Worm (Caenorhabditis elegans) whole organism, L1 larva: ENCODE results near the gene ostb-1.

Source experiments
- F16B12.6 ChIP-seq: fragments of 150-350 bp; optimal IDR thresholded peaks from 2 replicates; lab custom pipeline; 2014; ENCODE audit warnings: missing biosample characterization, missing genetic modification characterization
- Y116A8C.19 ChIP-seq: sonication (generic microtip); optimal IDR thresholded peaks from 2 replicates; lab custom pipeline; 2016; ENCODE audit warnings: missing compliant biosample characterization, missing genetic modification characterization, borderline replicate concordance
- aly-2 ChIP-seq: fragments of 150-350 bp; optimal IDR thresholded peaks from 2 replicates; lab custom pipeline; 2014; ENCODE audit warnings: missing biosample characterization, missing genetic modification characterization
- ceh-63 ChIP-seq: fragments of 200-800 bp; sonication (Bioruptor generic); optimal IDR thresholded peaks from 2 replicates; lab custom pipeline; 2018; ENCODE audit warnings: mild to moderate bottlenecking, missing genetic modification characterization, missing compliant biosample characterization
- ceh-8 ChIP-seq: fragments of 200-800 bp; sonication (Bioruptor generic); optimal IDR thresholded peaks from 2 replicates; lab custom pipeline; 2018; ENCODE audit warnings: mild to moderate bottlenecking, missing genetic modification characterization, moderate library complexity, missing compliant biosample characterization
- ceh-88 ChIP-seq: fragments of 200-800 bp; sonication (Bioruptor generic); IDR thresholded peaks from 2 replicates; pipeline ENCODE4 v1.3.6; 2022; ENCODE audit warnings: missing genetic modification characterization, missing compliant biosample characterization
- ces-1 ChIP-seq: fragments of 150-350 bp; optimal IDR thresholded peaks from 2 replicates; lab custom pipeline; 2014; ENCODE audit warnings: missing biosample characterization, missing genetic modification reagents, missing genetic modification characterization
- dpl-1 ChIP-seq, 3 experiments: fragments of 150-350 bp in 2 of 3; sonication (generic microtip) in 1 of 3; optimal IDR thresholded peaks; 2 replicates each; lab custom pipeline; 2014 to 2017; ENCODE audit warnings: missing biosample characterization in 3 of 3, missing genetic modification characterization in 3 of 3, missing genetic modification reagents in 3 of 3
- egl-13 ChIP-seq: sonication (generic microtip); optimal IDR thresholded peaks from 2 replicates; lab custom pipeline; 2016; ENCODE audit warnings: missing genotype, missing genetic modification reagents, missing genetic modification characterization, missing compliant biosample characterization
- elt-2 ChIP-seq: sonication (generic microtip); optimal IDR thresholded peaks from 2 replicates; lab custom pipeline; 2016; ENCODE audit warnings: missing genetic modification characterization, mild to moderate bottlenecking, inconsistent platforms, missing compliant biosample characterization, missing genetic modification reagents
- ets-5 ChIP-seq: fragments of 200-800 bp; sonication (Bioruptor generic); IDR thresholded peaks from 2 replicates; pipeline ENCODE4 v1.3.6; 2022; ENCODE audit warnings: missing genetic modification characterization, missing compliant biosample characterization
- fkh-4 ChIP-seq: sonication (generic microtip); optimal IDR thresholded peaks from 2 replicates; lab custom pipeline; 2016; ENCODE audit warnings: missing compliant biosample characterization, missing genetic modification characterization, borderline replicate concordance
- fkh-8 ChIP-seq: sonication (generic microtip); optimal IDR thresholded peaks from 2 replicates; lab custom pipeline; 2016; ENCODE audit warnings: mild to moderate bottlenecking, missing genetic modification characterization, missing compliant biosample characterization
- fos-1 ChIP-seq: fragments of 150-350 bp; optimal IDR thresholded peaks from 2 replicates; lab custom pipeline; 2014; ENCODE audit warnings: missing biosample characterization, missing genetic modification characterization
- hlh-4 ChIP-seq: sonication (generic microtip); optimal IDR thresholded peaks from 2 replicates; lab custom pipeline; 2016; ENCODE audit warnings: mild to moderate bottlenecking, missing genetic modification characterization, missing compliant biosample characterization
- hpl-2 ChIP-seq: fragments of 150-350 bp; optimal IDR thresholded peaks from 2 replicates; lab custom pipeline; 2014; ENCODE audit warnings: missing biosample characterization, missing genetic modification reagents, missing genetic modification characterization
- irx-1 ChIP-seq: sonication (generic microtip); optimal IDR thresholded peaks from 2 replicates; lab custom pipeline; 2016; ENCODE audit warnings: missing genetic modification characterization, missing compliant biosample characterization
- isw-1 ChIP-seq: fragments of 200-800 bp; sonication (Bioruptor generic); IDR thresholded peaks from 2 replicates; pipeline ENCODE4 v1.3.6; 2022; ENCODE audit warnings: missing genetic modification characterization, missing compliant biosample characterization
- jun-1 ChIP-seq: fragments of 150-350 bp; optimal IDR thresholded peaks from 2 replicates; lab custom pipeline; 2014; ENCODE audit warnings: missing biosample characterization, missing genetic modification reagents, missing genetic modification characterization
- lin-13 ChIP-seq: fragments of 150-350 bp; optimal IDR thresholded peaks from 2 replicates; lab custom pipeline; 2014; ENCODE audit warnings: missing biosample characterization, missing genetic modification reagents, missing genetic modification characterization
- lin-15B ChIP-seq: fragments of 150-350 bp; sonication (generic microtip); optimal IDR thresholded peaks from 3 replicates; lab custom pipeline; 2014; ENCODE audit warnings: missing biosample characterization, missing genetic modification characterization
- lin-35 ChIP-seq, 2 experiments: fragments of 150-350 bp; optimal IDR thresholded peaks; 2 replicates each; lab custom pipeline; 2014; ENCODE audit warnings: missing biosample characterization in 2 of 2, missing genetic modification characterization in 2 of 2, missing genetic modification reagents in 2 of 2
- lin-39 ChIP-seq: fragments of 150-350 bp; optimal IDR thresholded peaks from 2 replicates; lab custom pipeline; 2014; ENCODE audit warnings: missing biosample characterization, missing genetic modification reagents, missing genetic modification characterization
- lir-3 ChIP-seq: sonication (generic microtip); optimal IDR thresholded peaks from 2 replicates; lab custom pipeline; 2016; ENCODE audit warnings: mild to moderate bottlenecking, missing genetic modification characterization, moderate library complexity, missing compliant biosample characterization; ENCODE audit not compliant: poor library complexity
- lsy-2 ChIP-seq, 2 experiments: fragments of 150-350 bp; optimal IDR thresholded peaks; 2 replicates each; lab custom pipeline; 2014; ENCODE audit warnings: missing biosample characterization in 2 of 2, missing genetic modification characterization in 2 of 2
- mab-9 ChIP-seq: fragments of 200-800 bp; sonication (Bioruptor generic); IDR thresholded peaks from 2 replicates; pipeline ENCODE4 v1.3.6; 2022; ENCODE audit warnings: missing genetic modification reagents, missing genetic modification characterization, missing compliant biosample characterization
- mep-1 ChIP-seq: fragments of 150-350 bp; optimal IDR thresholded peaks from 2 replicates; lab custom pipeline; 2014; ENCODE audit warnings: missing biosample characterization, missing genetic modification characterization
- nhr-11 ChIP-seq: fragments of 150-350 bp; optimal IDR thresholded peaks from 2 replicates; lab custom pipeline; 2014; ENCODE audit warnings: missing biosample characterization, missing genetic modification characterization
- nhr-12 ChIP-seq: sonication (generic microtip); optimal IDR thresholded peaks from 2 replicates; lab custom pipeline; 2017; ENCODE audit warnings: missing biosample characterization, missing genetic modification characterization
- nhr-19 ChIP-seq: fragments of 200-800 bp; sonication (Bioruptor generic); conservative IDR thresholded peaks from 2 replicates; pipeline ENCODE4 v1.3.6; 2022; ENCODE audit warnings: missing genetic modification characterization, missing compliant biosample characterization
- nhr-20 ChIP-seq: sonication (generic microtip); optimal IDR thresholded peaks from 2 replicates; lab custom pipeline; 2016; ENCODE audit warnings: mild to moderate bottlenecking, missing genetic modification characterization, missing compliant biosample characterization
- nhr-237 ChIP-seq: fragments of 150-350 bp; optimal IDR thresholded peaks from 2 replicates; lab custom pipeline; 2014; ENCODE audit warnings: missing biosample characterization, missing genetic modification characterization
- nhr-47 ChIP-seq: sonication (generic microtip); optimal IDR thresholded peaks from 2 replicates; lab custom pipeline; 2016; ENCODE audit warnings: mild to moderate bottlenecking, missing genetic modification characterization, moderate library complexity, missing compliant biosample characterization
- nhr-71 ChIP-seq: sonication (generic microtip); optimal IDR thresholded peaks from 2 replicates; lab custom pipeline; 2016; ENCODE audit warnings: mild to moderate bottlenecking, missing genetic modification characterization, moderate library complexity, missing compliant biosample characterization
- nhr-76 ChIP-seq: sonication (generic microtip); optimal IDR thresholded peaks from 2 replicates; lab custom pipeline; 2017; ENCODE audit warnings: missing biosample characterization, missing genetic modification characterization
- nhr-77 ChIP-seq: fragments of 150-350 bp; optimal IDR thresholded peaks from 2 replicates; lab custom pipeline; 2014; ENCODE audit warnings: missing biosample characterization, missing genetic modification characterization
- nhr-84 ChIP-seq: sonication (generic microtip); optimal IDR thresholded peaks from 2 replicates; lab custom pipeline; 2017; ENCODE audit warnings: missing biosample characterization, missing genetic modification characterization
- pag-3 ChIP-seq: sonication (generic microtip); optimal IDR thresholded peaks from 2 replicates; lab custom pipeline; 2017; ENCODE audit warnings: missing genetic modification characterization, mild to moderate bottlenecking, missing compliant biosample characterization, antibody characterized with exemption, borderline replicate concordance; ENCODE audit not compliant: insufficient read depth
- rnt-1 ChIP-seq: sonication (generic microtip); optimal IDR thresholded peaks from 2 replicates; lab custom pipeline; 2016; ENCODE audit warnings: mild to moderate bottlenecking, missing genetic modification characterization, moderate library complexity, missing compliant biosample characterization
- skn-1 ChIP-seq: fragments of 150-350 bp; optimal IDR thresholded peaks from 2 replicates; lab custom pipeline; 2014; ENCODE audit warnings: missing biosample characterization, missing genetic modification characterization
- snpc-4 ChIP-seq: fragments of 150-350 bp; optimal IDR thresholded peaks from 2 replicates; lab custom pipeline; 2014; ENCODE audit warnings: missing biosample characterization, missing genetic modification characterization
- snu-23 ChIP-seq: sonication (generic microtip); optimal IDR thresholded peaks from 2 replicates; lab custom pipeline; 2016; ENCODE audit warnings: missing genetic modification characterization, missing compliant biosample characterization
- sox-4 ChIP-seq: sonication (generic microtip); optimal IDR thresholded peaks from 2 replicates; lab custom pipeline; 2016; ENCODE audit warnings: missing genetic modification characterization, missing compliant biosample characterization
- swsn-7 ChIP-seq: sonication (generic microtip); optimal IDR thresholded peaks from 2 replicates; lab custom pipeline; 2016; ENCODE audit warnings: missing genetic modification characterization, missing compliant biosample characterization
- tlp-1 ChIP-seq: fragments of 150-350 bp; optimal IDR thresholded peaks from 2 replicates; lab custom pipeline; 2014; ENCODE audit warnings: missing biosample characterization, missing genetic modification characterization
- unc-130 ChIP-seq: fragments of 150-350 bp; optimal IDR thresholded peaks from 2 replicates; lab custom pipeline; 2017; ENCODE audit warnings: missing biosample characterization, missing genetic modification characterization, inconsistent platforms
- unc-62 ChIP-seq: fragments of 150-350 bp; optimal IDR thresholded peaks from 2 replicates; lab custom pipeline; 2014; ENCODE audit warnings: missing biosample characterization, missing genetic modification reagents, missing genetic modification characterization
- zag-1 ChIP-seq: fragments of 150-350 bp; optimal IDR thresholded peaks from 2 replicates; lab custom pipeline; 2014; ENCODE audit warnings: missing biosample characterization, missing genetic modification characterization
- zip-4 ChIP-seq: fragments of 200-800 bp; sonication (Bioruptor generic); optimal IDR thresholded peaks from 2 replicates; lab custom pipeline; 2018; ENCODE audit warnings: mild to moderate bottlenecking, missing genetic modification characterization, moderate library complexity, missing compliant biosample characterization
- ztf-11 ChIP-seq, 2 experiments: sonication (generic microtip); optimal IDR thresholded peaks; 2 replicates each; lab custom pipeline; 2016 to 2017; ENCODE audit warnings: missing genetic modification characterization in 2 of 2, missing biosample characterization in 1 of 2, missing compliant biosample characterization in 1 of 2
- ztf-4 ChIP-seq: fragments of 150-350 bp; optimal IDR thresholded peaks from 2 replicates; lab custom pipeline; 2014; ENCODE audit warnings: missing biosample characterization, missing genetic modification characterization

Gene ostb-1

ce11 chrII:7887295-7887694 is 23.0 kb downstream of the ostb-1 start (continued):
- TF ChIP-seq ceh-63 (no peak), zip-4 (GFP tag; lab: Kevin White, UChicago) (peak; percentile 57), unc-130 (tag; lab: Kevin White, UChicago) (no peak), unc-62 (GFP tag; lab: Kevin White, UChicago) (no peak), egl-13 (tag; lab: Kevin White, UChicago) (no peak), mep-1 (peak; percentile 82), fkh-8 (tag; lab: Kevin White, UChicago) (peak; percentile 98), lsy-2 (tag; optimal IDR thresholded peaks at IDR 0.05; lab: Kevin White, UChicago) (peak; percentile 43 to 68), nhr-237 (tag; lab: Kevin White, UChicago) (peak; percentile 25), fkh-4 (tag; lab: Kevin White, UChicago) (no peak), lin-35 (GFP tag; optimal IDR thresholded peaks at IDR 0.05; lab: Kevin White, UChicago) (peak in 1 of 2 experiments; percentile 38), ets-5 (no peak)

- TF ChIP-seq lin-13 (GFP tag; lab: Kevin White, UChicago) (peak; percentile 23), nhr-47 (tag; lab: Kevin White, UChicago) (peak; percentile 52), aly-2 (tag; lab: Kevin White, UChicago) (no peak), swsn-7 (tag; lab: Kevin White, UChicago) (no peak), nhr-71 (tag; lab: Kevin White, UChicago) (peak; percentile 67), fkh-8 (tag; lab: Kevin White, UChicago) (peak; percentile 63), fos-1 (tag; lab: Kevin White, UChicago) (no peak), pag-3 (no peak), hpl-2 (GFP tag; lab: Kevin White, UChicago) (no peak), ztf-11 (tag; optimal IDR thresholded peaks at IDR 0.05; lab: Kevin White, UChicago) (no peak), nhr-76 (tag; lab: Kevin White, UChicago) (no peak), elt-2 (tag; lab: Kevin White, UChicago) (peak; percentile 61), nhr-77 (tag; lab: Kevin White, UChicago) (no peak), nhr-11 (tag; lab: Kevin White, UChicago) (no peak), hlh-4 (peak; percentile 2), jun-1 (tag; lab: Kevin White, UChicago) (no peak), nhr-19 (GFP tag; lab: Robert Waterston, UW) (0 out of 2 replicates have a peak, but pooled peaks have one; percentile 3), ztf-4 (tag; lab: Kevin White, UChicago) (no peak), ceh-8 (GFP tag; lab: Kevin White, UChicago) (no peak), lin-15B (no peak), zip-4 (GFP tag; lab: Kevin White, UChicago) (no peak), lir-3 (no peak), skn-1 (no peak), mab-9 (GFP tag; lab: Robert Waterston, UW) (no peak), lsy-2 (tag; optimal IDR thresholded peaks at IDR 0.05; lab: Kevin White, UChicago) (peak; percentile 0 to 28), lin-39 (tag; lab: Kevin White, UChicago) (no peak), rnt-1 (tag; lab: Kevin White, UChicago) (no peak), ceh-88 (GFP tag; lab: Robert Waterston, UW) (no peak), dpl-1 (GFP tag; optimal IDR thresholded peaks at IDR 0.05; lab: Kevin White, UChicago) (no peak), tlp-1 (tag; lab: Kevin White, UChicago) (no peak), ces-1 (GFP tag; lab: Kevin White, UChicago) (no peak), sox-4 (tag; lab: Kevin White, UChicago) (no peak), egl-13 (tag; lab: Kevin White, UChicago) (no peak), F16B12.6 (no peak), fkh-4 (tag; lab: Kevin White, UChicago) (no peak), nhr-12 (tag; lab: Kevin White, UChicago) (no peak), nhr-84 (tag; lab: Kevin White, UChicago) (no peak), Y116A8C.19 (no peak), snpc-4 (tag; lab: Kevin White, UChicago) (no peak), lin-35 (GFP tag; optimal IDR thresholded peaks at IDR 0.05; lab: Kevin White, UChicago) (peak; percentile 5 to 12), nhr-20 (tag; lab: Kevin White, UChicago) (peak; percentile 49), snu-23 (GFP tag; lab: Kevin White, UChicago) (peak; percentile 22), isw-1 (GFP tag; lab: Robert Waterston, UW) (no peak), irx-1 (tag; lab: Kevin White, UChicago) (peak; percentile 24), zag-1 (tag; lab: Kevin White, UChicago) (no peak)
Measured at ce11 chrII:7888759-7889158, 24.5 kb downstream of the ostb-1 start.
